Worm (Caenorhabditis elegans): Measurements from ENCODE around the gene pals-29.

Gene pals-29

ce11 chrIV:14523568-14523967 lies 18.8 kb downstream of the pals-29 start, which contains the start of gene srh-63:
Gene srh-63, plus strand, starts transcription at chrIV:14523868.
- TF ChIP-seq daf-12 (tag; optimal IDR thresholded peaks at IDR 0.05) (no peak), fos-1 (tag; optimal IDR thresholded peaks at IDR 0.05) (no peak), unc-39 (tag; optimal IDR thresholded peaks at IDR 0.05) (no peak), lin-39 (tag; optimal IDR thresholded peaks at IDR 0.05) (no peak), ceh-82 (tag; optimal IDR thresholded peaks at IDR 0.05) (no peak), mdl-1 (tag; optimal IDR thresholded peaks at IDR 0.05) (no peak)

- TF ChIP-seq tbx-2 (tag; optimal IDR thresholded peaks at IDR 0.05): no peak
Measured at ce11 chrIV:14519423-14519822, 23.0 kb downstream of the pals-29 start, which contains the start of the genes Y57G11A.2 and T27E7.1. Gene Y57G11A.2, minus strand, starts transcription at chrIV:14519523. Gene T27E7.1, plus strand, starts transcription at chrIV:14519759.

- TF ChIP-seq mdl-1 (tag; optimal IDR thresholded peaks at IDR 0.05) (no peak), nhr-25 (tag; optimal IDR thresholded peaks at IDR 0.05) (no peak), ZK546.5 (tag; optimal IDR thresholded peaks at IDR 0.05) (no peak), unc-39 (tag; optimal IDR thresholded peaks at IDR 0.05) (no peak), nhr-76 (tag; optimal IDR thresholded peaks at IDR 0.05) (no peak), elt-2 (tag; optimal IDR thresholded peaks at IDR 0.05) (no peak), lsy-12 (tag; optimal IDR thresholded peaks at IDR 0.05) (no peak), elt-1 (tag; optimal IDR thresholded peaks at IDR 0.05) (no peak), ceh-16 (tag; optimal IDR thresholded peaks at IDR 0.05) (no peak), egl-5 (tag; optimal IDR thresholded peaks at IDR 0.05) (no peak), fos-1 (tag; optimal IDR thresholded peaks at IDR 0.05) (no peak), ztf-11 (tag; optimal IDR thresholded peaks at IDR 0.05) (no peak), nfya-1 (tag; optimal IDR thresholded peaks at IDR 0.05; ENCODE audit: insufficient read depth) (no peak), R02D3.7 (tag; optimal IDR thresholded peaks at IDR 0.05) (no peak), tbx-2 (tag; optimal IDR thresholded peaks at IDR 0.05) (no peak), skn-1 (tag; optimal IDR thresholded peaks at IDR 0.05) (no peak), ama-1 (optimal IDR thresholded peaks at IDR 0.05) (no peak), snpc-4 (tag; optimal IDR thresholded peaks at IDR 0.05) (no peak)
Measured at ce11 chrIV:14515162-14515561, 27.3 kb downstream of the pals-29 start.

- TF ChIP-seq nhr-25 (tag; optimal IDR thresholded peaks at IDR 0.05) (no peak), nhr-23 (tag; optimal IDR thresholded peaks at IDR 0.05) (no peak)
Measured at ce11 chrIV:14512405-14512804, 30.0 kb downstream of the pals-29 start, which contains the start of gene Y57G11A.5. Gene Y57G11A.5, minus strand, starts transcription at chrIV:14512505.

- TF ChIP-seq eor-1 (tag; optimal IDR thresholded peaks at IDR 0.05): no peak
- TF ChIP-seq daf-12 (tag; optimal IDR thresholded peaks at IDR 0.05): no peak
- TF ChIP-seq mml-1 (tag; optimal IDR thresholded peaks at IDR 0.05): no peak
- TF ChIP-seq pha-4 (tag; optimal IDR thresholded peaks at IDR 0.05): peak; percentile 20
Measured at ce11 chrIV:14506995-14507394, 35.4 kb downstream of the pals-29 start.

- no peak for TF ChIP-seq hmg-11 (tag; optimal IDR thresholded peaks at IDR 0.05)
- TF ChIP-seq unc-39 (tag; optimal IDR thresholded peaks at IDR 0.05): no peak
- TF ChIP-seq pha-4 (tag; optimal IDR thresholded peaks at IDR 0.05): no peak
- TF ChIP-seq lin-39 (tag; optimal IDR thresholded peaks at IDR 0.05): no peak
- TF ChIP-seq ceh-16 (tag; optimal IDR thresholded peaks at IDR 0.05): no peak
- TF ChIP-seq nhr-76 (tag; optimal IDR thresholded peaks at IDR 0.05): no peak
Measured at ce11 chrIV:14506042-14506441, 36.4 kb downstream of the pals-29 start.

ce11 chrIV:14505066-14505465 lies 37.4 kb downstream of the pals-29 start, which contains the start of gene tag-273:
Gene tag-273, minus strand, starts transcription at chrIV:14505166.
- no peak for TF ChIP-seq zag-1 (tag; optimal IDR thresholded peaks at IDR 0.05)
- TF ChIP-seq elt-1 (tag; optimal IDR thresholded peaks at IDR 0.05): no peak
- no peak for TF ChIP-seq jun-1 (tag; optimal IDR thresholded peaks at IDR 0.05)
- no peak for TF ChIP-seq snpc-4 (tag; optimal IDR thresholded peaks at IDR 0.05)
- no peak for TF ChIP-seq ceh-16 (tag; optimal IDR thresholded peaks at IDR 0.05)
- TF ChIP-seq aly-2 (tag; optimal IDR thresholded peaks at IDR 0.05): no peak
- TF ChIP-seq egl-27 (tag; optimal IDR thresholded peaks at IDR 0.05): no peak
- TF ChIP-seq eor-1 (tag; optimal IDR thresholded peaks at IDR 0.05): no peak
- no peak for TF ChIP-seq nhr-25 (tag; optimal IDR thresholded peaks at IDR 0.05)
- no peak for TF ChIP-seq ZK546.5 (tag; optimal IDR thresholded peaks at IDR 0.05)
- no peak for TF ChIP-seq unc-62 (GFP tag; optimal IDR thresholded peaks at IDR 0.05)
- no peak for TF ChIP-seq nhr-76 (tag; optimal IDR thresholded peaks at IDR 0.05)
- TF ChIP-seq ztf-4 (tag; optimal IDR thresholded peaks at IDR 0.05): no peak
- no peak for TF ChIP-seq pqm-1 (tag; optimal IDR thresholded peaks at IDR 0.05)
- TF ChIP-seq R02D3.7 (tag; optimal IDR thresholded peaks at IDR 0.05): no peak
- no peak for TF ChIP-seq fkh-2 (tag; optimal IDR thresholded peaks at IDR 0.05)
- TF ChIP-seq mdl-1 (tag; optimal IDR thresholded peaks at IDR 0.05): no peak
- TF ChIP-seq tbx-2 (tag; optimal IDR thresholded peaks at IDR 0.05): no peak
- TF ChIP-seq elt-2 (tag; optimal IDR thresholded peaks at IDR 0.05): no peak

Data from whole organism, L3 larva.